Worm (Caenorhabditis elegans) whole organism, midembryonic: Measurements from ENCODE around the gene lgc-52.

Source experiments
- T22C8.4 ChIP-seq: fragments of 200-800 bp; sonication (Bioruptor generic); IDR thresholded peaks from 2 replicates; pipeline ENCODE4 v1.3.6; 2022; ENCODE audit warnings: missing genetic modification characterization, missing compliant biosample characterization
- cog-1 ChIP-seq: sonication (generic microtip); optimal IDR thresholded peaks from 2 replicates; lab custom pipeline; 2016; ENCODE audit warnings: missing genetic modification characterization, missing compliant biosample characterization
- flt-1 ChIP-seq: fragments of 200-800 bp; sonication (Bioruptor generic); IDR thresholded peaks from 2 replicates; pipeline ENCODE4 v1.3.6; 2022; ENCODE audit warnings: missing genetic modification characterization, missing compliant biosample characterization
- klf-2 ChIP-seq: fragments of 200-800 bp; sonication (Bioruptor generic); conservative IDR thresholded peaks from 2 replicates; pipeline ENCODE4 v1.3.6; 2022; ENCODE audit warnings: missing genetic modification reagents, missing genetic modification characterization, missing compliant biosample characterization
- med-1 ChIP-seq: sonication (generic microtip); optimal IDR thresholded peaks from 2 replicates; lab custom pipeline; 2017; ENCODE audit warnings: missing genetic modification characterization, mild to moderate bottlenecking, missing compliant biosample characterization, antibody characterized with exemption, missing genetic modification reagents; ENCODE audit not compliant: insufficient read depth
- ref-1 ChIP-seq: fragments of 200-800 bp; sonication (Bioruptor generic); conservative IDR thresholded peaks from 2 replicates; pipeline ENCODE4 v1.3.6; 2022; ENCODE audit warnings: missing genetic modification reagents, missing genetic modification characterization, missing compliant biosample characterization
- tab-1 ChIP-seq: fragments of 200-800 bp; sonication (Bioruptor generic); IDR thresholded peaks from 2 replicates; pipeline ENCODE4 v1.3.6; 2022; ENCODE audit warnings: missing genetic modification characterization, missing compliant biosample characterization
- ztf-23 ChIP-seq: fragments of 200-800 bp; sonication (Bioruptor generic); IDR thresholded peaks from 2 replicates; pipeline ENCODE4 v1.3.6; 2022; ENCODE audit warnings: missing genetic modification reagents, missing genetic modification characterization, missing compliant biosample characterization
- ztf-29 ChIP-seq: fragments of 200-800 bp; sonication (Bioruptor generic); IDR thresholded peaks from 2 replicates; pipeline ENCODE4 v1.3.6; 2022; ENCODE audit warnings: missing genetic modification reagents, missing genetic modification characterization, missing compliant biosample characterization

lgc-52 gene

ce11 chrIV:15234272-15234671 lies 1.7 kb upstream of the lgc-52 start:
- TF ChIP-seq med-1 (GFP tag; lab: Kevin White, UChicago) = no peak
- TF ChIP-seq ref-1 (GFP tag; lab: Robert Waterston, UW) = no peak
- no peak for TF ChIP-seq cog-1 (tag; lab: Kevin White, UChicago)
- TF ChIP-seq ztf-29 = no peak
- TF ChIP-seq tab-1 = no peak
- TF ChIP-seq flt-1 (GFP tag; lab: Robert Waterston, UW) = no peak

- TF ChIP-seq med-1 (GFP tag; lab: Kevin White, UChicago) (no peak), cog-1 (tag; lab: Kevin White, UChicago) (no peak), klf-2 (no peak), ztf-29 (no peak)
Observed at ce11 chrIV:15234943-15235605, 849 bp upstream of the lgc-52 start, which contains the start of gene pkd-2. Gene pkd-2, minus strand, starts transcription at chrIV:15234993.

ce11 chrIV:15245655-15246054 lies 9.7 kb downstream of the lgc-52 start, which contains the start of gene Y73F8A.36:
Gene Y73F8A.36, plus strand, starts transcription at chrIV:15245955.
- TF ChIP-seq T22C8.4 (GFP tag; lab: Robert Waterston, UW) = no peak
- TF ChIP-seq ztf-29 = no peak
- no peak for TF ChIP-seq flt-1 (GFP tag; lab: Robert Waterston, UW)
- TF ChIP-seq ref-1 (GFP tag; lab: Robert Waterston, UW) = no peak
- TF ChIP-seq ztf-23 (GFP tag; lab: Robert Waterston, UW) = no peak
- no peak for TF ChIP-seq cog-1 (tag; lab: Kevin White, UChicago)
- TF ChIP-seq klf-2 = no peak
- no peak for TF ChIP-seq med-1 (GFP tag; lab: Kevin White, UChicago)
- no peak for TF ChIP-seq tab-1

DNA sequence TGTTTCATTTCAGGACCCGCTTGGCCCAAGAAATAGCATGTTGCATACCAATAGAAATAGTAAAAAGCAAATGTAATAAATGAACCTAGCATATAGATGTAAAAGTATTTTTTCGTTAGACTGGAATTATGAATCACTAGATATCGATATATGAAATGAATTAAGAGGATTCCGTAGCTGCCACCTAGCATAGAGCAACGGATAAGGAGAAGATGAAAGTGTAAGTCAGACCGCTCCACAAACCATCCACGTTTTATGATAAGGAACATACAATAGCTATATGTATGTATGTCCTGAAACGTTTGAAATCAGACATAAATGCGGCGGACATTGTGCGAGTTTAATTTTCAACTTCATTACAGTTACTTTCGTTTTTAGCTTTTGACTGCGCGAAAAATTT lies 15.2 kb downstream of the lgc-52 start:
- TF ChIP-seq ztf-29 = no peak
- no peak for TF ChIP-seq tab-1
- no peak for TF ChIP-seq ref-1 (GFP tag; lab: Robert Waterston, UW)
- no peak for TF ChIP-seq cog-1 (tag; lab: Kevin White, UChicago)
- no peak for TF ChIP-seq T22C8.4 (GFP tag; lab: Robert Waterston, UW)
- TF ChIP-seq klf-2 = no peak
- TF ChIP-seq med-1 (GFP tag; lab: Kevin White, UChicago) = no peak
- TF ChIP-seq ztf-23 (GFP tag; lab: Robert Waterston, UW) = no peak
- no peak for TF ChIP-seq flt-1 (GFP tag; lab: Robert Waterston, UW)

ce11 chrIV:15252157-15252556 lies 16.2 kb downstream of the lgc-52 start, which contains the start of gene srj-42:
Gene srj-42, minus strand, starts transcription at chrIV:15252257.
- TF ChIP-seq T22C8.4 (GFP tag; lab: Robert Waterston, UW) (no peak), cog-1 (tag; lab: Kevin White, UChicago) (no peak), flt-1 (GFP tag; lab: Robert Waterston, UW) (no peak), tab-1 (no peak), klf-2 (no peak), ztf-29 (no peak), ztf-23 (GFP tag; lab: Robert Waterston, UW) (no peak), med-1 (GFP tag; lab: Kevin White, UChicago) (no peak), ref-1 (GFP tag; lab: Robert Waterston, UW) (no peak)

DNA sequence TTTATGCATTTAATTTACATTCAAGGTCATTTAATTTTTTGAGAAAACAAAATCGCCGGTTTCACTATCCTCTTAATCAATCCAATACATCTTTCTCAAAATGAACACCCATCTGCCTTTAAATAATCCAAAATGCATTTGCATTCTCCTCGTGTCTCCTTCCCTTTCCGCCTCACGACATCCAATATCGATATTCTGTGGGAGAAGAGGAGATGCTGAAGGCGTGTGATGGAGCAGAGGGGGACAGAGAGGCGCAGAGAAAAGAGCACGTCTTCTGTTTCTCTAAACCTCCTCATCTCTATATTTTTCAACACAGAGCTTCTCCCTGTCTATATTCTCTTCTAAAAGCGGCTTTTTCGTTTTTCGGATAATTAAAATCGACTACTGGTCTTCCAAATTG lies 23.6 kb downstream of the lgc-52 start, which contains the start of gene Y73F8A.5:
Y73F8A.5 (plus strand) TSS at position 321 of the 400 bp plus-strand sequence.
- no peak for TF ChIP-seq med-1 (GFP tag; lab: Kevin White, UChicago)
- no peak for TF ChIP-seq klf-2
- TF ChIP-seq cog-1 (tag; lab: Kevin White, UChicago) = no peak
- TF ChIP-seq tab-1 = no peak
- TF ChIP-seq flt-1 (GFP tag; lab: Robert Waterston, UW) = no peak
- no peak for TF ChIP-seq ztf-23 (GFP tag; lab: Robert Waterston, UW)
- TF ChIP-seq T22C8.4 (GFP tag; lab: Robert Waterston, UW) = no peak
- TF ChIP-seq ztf-29 = no peak

ce11 chrIV:15274063-15274462 lies 38.1 kb downstream of the lgc-52 start:
- TF ChIP-seq klf-2 (no peak), cog-1 (tag; lab: Kevin White, UChicago) (no peak), ref-1 (GFP tag; lab: Robert Waterston, UW) (no peak), ztf-23 (GFP tag; lab: Robert Waterston, UW) (no peak), ztf-29 (no peak), tab-1 (no peak), T22C8.4 (GFP tag; lab: Robert Waterston, UW) (no peak), flt-1 (GFP tag; lab: Robert Waterston, UW) (no peak), med-1 (GFP tag; lab: Kevin White, UChicago) (no peak)

DNA sequence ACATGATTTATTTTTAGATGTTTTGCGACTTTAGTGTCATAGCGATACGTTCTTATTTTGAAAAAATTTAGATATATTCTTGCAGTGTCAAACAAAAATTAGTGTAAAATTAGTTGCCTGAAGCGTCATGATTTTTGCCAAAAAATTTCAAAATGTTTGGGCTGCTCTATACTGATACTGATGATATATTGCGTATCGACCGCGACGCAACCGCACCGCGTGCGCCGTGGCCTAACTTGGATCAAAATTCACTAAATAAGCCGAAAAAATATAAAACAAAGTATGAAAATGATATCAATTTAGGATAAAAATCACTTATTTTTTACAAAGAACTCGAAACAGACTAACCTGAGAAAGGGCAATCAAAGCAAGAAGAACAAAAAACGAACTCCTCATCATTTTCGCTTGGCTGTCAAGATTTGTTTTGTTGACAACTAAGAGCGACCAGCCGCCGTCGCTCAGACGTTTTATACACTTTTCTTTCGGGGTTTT lies 39.5 kb downstream of the lgc-52 start, which contains the start of gene ccg-1:
ccg-1 (minus strand) TSS at position 442 of the 492 bp plus-strand sequence.
- TF ChIP-seq klf-2 = no peak
- TF ChIP-seq ztf-29 = no peak
- TF ChIP-seq T22C8.4 (GFP tag; lab: Robert Waterston, UW) = no peak
- no peak for TF ChIP-seq med-1 (GFP tag; lab: Kevin White, UChicago)
- no peak for TF ChIP-seq cog-1 (tag; lab: Kevin White, UChicago)
- no peak for TF ChIP-seq ref-1 (GFP tag; lab: Robert Waterston, UW)
- no peak for TF ChIP-seq ztf-23 (GFP tag; lab: Robert Waterston, UW)
- TF ChIP-seq tab-1 = no peak
- no peak for TF ChIP-seq flt-1 (GFP tag; lab: Robert Waterston, UW)

DNA sequence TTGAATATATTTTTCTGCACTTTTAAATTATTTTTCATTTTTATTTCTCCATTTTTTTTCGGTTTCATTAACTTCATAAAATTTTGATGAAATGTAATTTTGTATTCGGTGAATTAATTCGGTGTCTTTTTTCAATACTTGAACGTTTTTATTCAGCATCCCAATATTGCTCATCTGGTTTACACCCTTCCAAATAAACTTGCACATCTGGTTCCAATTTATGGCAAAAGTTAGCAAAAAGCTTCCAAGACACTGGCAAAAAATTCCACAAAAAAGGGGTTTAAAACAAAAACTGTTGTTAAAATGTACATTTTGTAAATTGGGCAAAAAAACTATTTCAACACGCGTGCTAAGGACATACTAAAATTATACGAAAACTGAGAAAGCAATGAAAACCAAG lies 44.3 kb downstream of the lgc-52 start:
- TF ChIP-seq cog-1 (tag; lab: Kevin White, UChicago) (no peak), T22C8.4 (GFP tag; lab: Robert Waterston, UW) (no peak), flt-1 (GFP tag; lab: Robert Waterston, UW) (no peak), tab-1 (no peak), ztf-23 (GFP tag; lab: Robert Waterston, UW) (no peak), ztf-29 (no peak), ref-1 (GFP tag; lab: Robert Waterston, UW) (no peak), med-1 (GFP tag; lab: Kevin White, UChicago) (no peak), klf-2 (no peak)
